Worm (Caenorhabditis elegans): ENCODE data around the gene B0554.7.

The B0554.7 gene

ce11 chrV:486684-487083 lies 45.9 kb upstream of the B0554.7 start, which contains the start of gene nhr-211:
nhr-211 (plus strand) TSS chrV:486984.
- TF ChIP-seq K09A11.1 (tag; optimal IDR thresholded peaks at IDR 0.05; ENCODE audit: insufficient read depth) (no peak), sdc-2 (tag; optimal IDR thresholded peaks at IDR 0.05) (no peak), ahr-1 (tag; optimal IDR thresholded peaks at IDR 0.05) (no peak), pat-9 (tag; optimal IDR thresholded peaks at IDR 0.05) (no peak), ceh-24 (tag; optimal IDR thresholded peaks at IDR 0.05) (no peak), C38D4.7 (GFP tag; optimal IDR thresholded peaks at IDR 0.05) (no peak), elt-2 (tag; optimal IDR thresholded peaks at IDR 0.05) (no peak), pros-1 (tag; optimal IDR thresholded peaks at IDR 0.05) (no peak), lin-11 (tag; optimal IDR thresholded peaks at IDR 0.05) (no peak), ceh-6 (GFP tag; optimal IDR thresholded peaks at IDR 0.05) (no peak), mec-3 (tag; optimal IDR thresholded peaks at IDR 0.05; ENCODE audit: borderline replicate concordance) (no peak), dmd-4 (tag; optimal IDR thresholded peaks at IDR 0.05; ENCODE audit: borderline replicate concordance) (no peak), ceh-9 (tag; optimal IDR thresholded peaks at IDR 0.05) (no peak), ztf-16 (tag; optimal IDR thresholded peaks at IDR 0.05) (no peak), unc-3 (GFP tag; conservative IDR thresholded peaks at IDR 0.05) (no peak), unc-3 (tag; optimal IDR thresholded peaks at IDR 0.05) (no peak), sox-2 (GFP tag; IDR thresholded peaks at IDR 0.05) (no peak), ceh-30 (tag; optimal IDR thresholded peaks at IDR 0.05) (no peak), ceh-18 (tag; optimal IDR thresholded peaks at IDR 0.05) (no peak)

ce11 chrV:484285-484890 lies 43.6 kb upstream of the B0554.7 start, which contains the start of gene nhr-212:
nhr-212 (plus strand) TSS chrV:484857.
- TF ChIP-seq pax-1 (tag; optimal IDR thresholded peaks at IDR 0.05): no peak

- TF ChIP-seq elt-2 (tag; optimal IDR thresholded peaks at IDR 0.05) (peak; percentile 59), nfya-1 (tag; optimal IDR thresholded peaks at IDR 0.05) (no peak), syd-9 (tag; optimal IDR thresholded peaks at IDR 0.05) (no peak), hlh-30 (tag; optimal IDR thresholded peaks at IDR 0.05; ENCODE audit: insufficient read depth) (no peak), T23F11.4 (GFP tag; optimal IDR thresholded peaks at IDR 0.05) (no peak)
These were observed 42.5 kb upstream of the B0554.7 start, which contains the start of gene nhr-130 for ce11 chrV:483289-483795. nhr-130 (minus strand) TSS chrV:483339.

- TF ChIP-seq ceh-45 (GFP tag; IDR thresholded peaks at IDR 0.05): no peak
- no peak for TF ChIP-seq ceh-34 (tag; optimal IDR thresholded peaks at IDR 0.05)
- no peak for TF ChIP-seq npax-4 (tag; optimal IDR thresholded peaks at IDR 0.05)
- peak; percentile 34 for TF ChIP-seq nfya-1 (tag; optimal IDR thresholded peaks at IDR 0.05)
- no peak for TF ChIP-seq ceh-22 (tag; optimal IDR thresholded peaks at IDR 0.05)
- no peak for TF ChIP-seq tbx-7 (tag; optimal IDR thresholded peaks at IDR 0.05)
- TF ChIP-seq elt-2 (tag; optimal IDR thresholded peaks at IDR 0.05): no peak
- TF ChIP-seq eyg-1 (tag; optimal IDR thresholded peaks at IDR 0.05): no peak
- no peak for TF ChIP-seq pax-1 (tag; optimal IDR thresholded peaks at IDR 0.05)
These were observed 42.0 kb upstream of the B0554.7 start for ce11 chrV:482860-483259.

ce11 chrV:479046-479445 lies 38.2 kb upstream of the B0554.7 start:
- TF ChIP-seq elt-2 (tag; optimal IDR thresholded peaks at IDR 0.05): no peak
- no peak for TF ChIP-seq fkh-10 (GFP tag; optimal IDR thresholded peaks at IDR 0.05)
- no peak for TF ChIP-seq hlh-30 (tag; optimal IDR thresholded peaks at IDR 0.05; ENCODE audit: insufficient read depth)
- TF ChIP-seq pqm-1 (tag; optimal IDR thresholded peaks at IDR 0.05): no peak
- TF ChIP-seq tbx-2 (tag; optimal IDR thresholded peaks at IDR 0.05): no peak
- TF ChIP-seq unc-55 (GFP tag; optimal IDR thresholded peaks at IDR 0.05): no peak
- TF ChIP-seq sox-4 (tag; optimal IDR thresholded peaks at IDR 0.05): no peak
- no peak for TF ChIP-seq dmd-4 (tag; optimal IDR thresholded peaks at IDR 0.05; ENCODE audit: borderline replicate concordance)
- no peak for TF ChIP-seq Y22D7AL.16 (tag; optimal IDR thresholded peaks at IDR 0.05)
- no peak for TF ChIP-seq sox-2 (GFP tag; IDR thresholded peaks at IDR 0.05)
